Fruit fly (Drosophila melanogaster) whole organism, embryonic: Measurements from ENCODE around the gene CG15406.

Experiments used
- Awh ChIP-seq: fragments of 200-800 bp; sonication (Bioruptor generic); IDR thresholded peaks from 2 replicates; pipeline ENCODE4, ENCODE4 v1.3.6; 2022; ENCODE audit warnings: missing biosample characterization, missing genetic modification characterization
- Blimp-1 ChIP-seq: fragments of 200-800 bp; sonication (Bioruptor generic); optimal IDR thresholded peaks from 3 replicates; lab custom pipeline; 2018; ENCODE audit warnings: missing biosample characterization, missing genetic modification characterization, mild to moderate bottlenecking, moderate library complexity, missing genetic modification reagents
- CG11456 ChIP-seq: fragments of 200-800 bp; sonication (Bioruptor generic); IDR thresholded peaks from 3 replicates; pipeline ENCODE4 v1.3.6; 2022; ENCODE audit warnings: missing biosample characterization, missing genetic modification characterization
- CG12071 ChIP-seq: fragments of 200-800 bp; sonication (Bioruptor generic); optimal IDR thresholded peaks from 3 replicates; lab custom pipeline; 2018; ENCODE audit warnings: missing biosample characterization, mild to moderate bottlenecking, missing genetic modification characterization
- CG12299 ChIP-seq: fragments of 200-800 bp; sonication (Bioruptor generic); optimal IDR thresholded peaks from 2 replicates; lab custom pipeline; 2018; ENCODE audit warnings: missing biosample characterization, mild to moderate bottlenecking, missing genetic modification characterization
- CG14710 ChIP-seq: fragments of 200-800 bp; sonication (Bioruptor generic); optimal IDR thresholded peaks from 3 replicates; lab custom pipeline; 2019; ENCODE audit warnings: missing biosample characterization, mild to moderate bottlenecking, missing genetic modification characterization, moderate library complexity
- CG15696 ChIP-seq: fragments of 200-800 bp; sonication (Bioruptor generic); optimal IDR thresholded peaks from 2 replicates; lab custom pipeline; 2019; ENCODE audit warnings: missing biosample characterization, mild to moderate bottlenecking, missing genetic modification characterization, moderate library complexity
- CG1603 ChIP-seq: fragments of 200-800 bp; sonication (Bioruptor generic); optimal IDR thresholded peaks from 2 replicates; lab custom pipeline; 2019; ENCODE audit warnings: missing biosample characterization, mild to moderate bottlenecking, missing genetic modification characterization, moderate library complexity
- CG17328 ChIP-seq: fragments of 200-800 bp; sonication (Bioruptor generic); IDR thresholded peaks from 2 replicates; pipeline ENCODE4 v1.3.6; 2022; ENCODE audit warnings: missing biosample characterization, missing genetic modification characterization
- CG17385 ChIP-seq: fragments of 200-800 bp; sonication (Bioruptor generic); optimal IDR thresholded peaks from 3 replicates; lab custom pipeline; 2018; ENCODE audit warnings: missing biosample characterization, mild to moderate bottlenecking, missing genetic modification characterization
- CG18619 ChIP-seq: fragments of 200-800 bp; sonication (Bioruptor generic); optimal IDR thresholded peaks from 3 replicates; lab custom pipeline; 2017; ENCODE audit warnings: missing biosample characterization, mild to moderate bottlenecking, missing genetic modification characterization
- CG2875 ChIP-seq: fragments of 200-800 bp; sonication (Bioruptor generic); optimal IDR thresholded peaks from 2 replicates; lab custom pipeline; 2017; ENCODE audit warnings: missing biosample characterization, mild to moderate bottlenecking, missing genetic modification characterization, missing genetic modification reagents
- CG34422 ChIP-seq: fragments of 200-800 bp; sonication (Bioruptor generic); IDR thresholded peaks from 3 replicates; pipeline ENCODE4 v1.3.6; 2022; ENCODE audit warnings: missing biosample characterization, missing genetic modification characterization
- CG4730 ChIP-seq: fragments of 200-800 bp; sonication (Bioruptor generic); IDR thresholded peaks from 2 replicates; pipeline ENCODE4 v1.3.6; 2022; ENCODE audit warnings: missing biosample characterization, missing genetic modification characterization
- CG4820 ChIP-seq: fragments of 200-800 bp; sonication (Bioruptor generic); optimal IDR thresholded peaks from 3 replicates; lab custom pipeline; 2016; ENCODE audit warnings: missing biosample characterization, missing genetic modification characterization
- CG5180 ChIP-seq: fragments of 200-800 bp; sonication (Bioruptor generic); optimal IDR thresholded peaks from 3 replicates; lab custom pipeline; 2017; ENCODE audit warnings: missing biosample characterization, missing genetic modification characterization, mild to moderate bottlenecking, moderate library complexity, missing genetic modification reagents
- CG6654 ChIP-seq: fragments of 200-800 bp; sonication (Bioruptor generic); optimal IDR thresholded peaks from 2 replicates; lab custom pipeline; 2017; ENCODE audit warnings: missing biosample characterization, mild to moderate bottlenecking, missing genetic modification characterization
- CG7556 ChIP-seq: fragments of 200-800 bp; sonication (Bioruptor generic); optimal IDR thresholded peaks from 2 replicates; lab custom pipeline; 2017; ENCODE audit warnings: missing biosample characterization, mild to moderate bottlenecking, missing genetic modification characterization
- CG9215 ChIP-seq: fragments of 200-800 bp; sonication (Bioruptor generic); IDR thresholded peaks from 2 replicates; pipeline ENCODE4 v1.3.6; 2022; ENCODE audit warnings: missing biosample characterization, missing genetic modification characterization
- CoRest ChIP-seq: fragments of 200-800 bp; sonication (Bioruptor generic); optimal IDR thresholded peaks from 3 replicates; lab custom pipeline; 2018; ENCODE audit warnings: missing biosample characterization, mild to moderate bottlenecking, missing genetic modification characterization, moderate library complexity
- Dbx ChIP-seq: fragments of 200-800 bp; sonication (Bioruptor generic); IDR thresholded peaks from 3 replicates; pipeline ENCODE4 v1.3.6; 2022; ENCODE audit warnings: missing biosample characterization, missing genetic modification characterization
- Deaf1 ChIP-seq: fragments of 200-800 bp; optimal IDR thresholded peaks from 3 replicates; lab custom pipeline; 2019; ENCODE audit warnings: missing biosample characterization, mild to moderate bottlenecking, missing genetic modification characterization, moderate library complexity
- Dek ChIP-seq: fragments of 200-800 bp; sonication (Bioruptor generic); optimal IDR thresholded peaks from 3 replicates; lab custom pipeline; 2019; ENCODE audit warnings: missing biosample characterization, mild to moderate bottlenecking, missing genetic modification characterization, moderate library complexity
- Drgx ChIP-seq: fragments of 200-800 bp; sonication (Bioruptor generic); IDR thresholded peaks from 2 replicates; pipeline ENCODE4 v1.3.6; 2022; ENCODE audit warnings: missing biosample characterization, missing genetic modification characterization
- HLH54F ChIP-seq: fragments of 200-800 bp; sonication (Bioruptor generic); optimal IDR thresholded peaks from 3 replicates; lab custom pipeline; 2016; ENCODE audit warnings: missing biosample characterization, missing genetic modification characterization
- Rx ChIP-seq: fragments of 200-800 bp; sonication (Bioruptor generic); IDR thresholded peaks from 2 replicates; pipeline ENCODE4 v1.3.6; 2022; ENCODE audit warnings: missing biosample characterization, missing genetic modification characterization
- Side ChIP-seq: fragments of 200-800 bp; sonication (Bioruptor generic); optimal IDR thresholded peaks from 2 replicates; lab custom pipeline; 2016; ENCODE audit warnings: missing biosample characterization, missing genetic modification characterization
- Tbp ChIP-seq: fragments of >200 bp; optimal IDR thresholded peaks from 2 replicates; lab custom pipeline; 2018; ENCODE audit warnings: missing biosample characterization, missing genetic modification characterization
- al ChIP-seq: fragments of 200-800 bp; sonication (Bioruptor generic); IDR thresholded peaks from 2 replicates; pipeline ENCODE4 v1.3.6; 2022; ENCODE audit warnings: missing biosample characterization, missing genetic modification characterization
- amos ChIP-seq: fragments of 200-800 bp; sonication (Bioruptor generic); IDR thresholded peaks from 2 replicates; pipeline ENCODE4 v1.3.6; 2022; ENCODE audit warnings: missing biosample characterization, missing genetic modification characterization; ENCODE audit not compliant: partially characterized antibody
- ap ChIP-seq: fragments of 200-800 bp; sonication (Bioruptor generic); IDR thresholded peaks from 2 replicates; pipeline ENCODE4 v1.3.6; 2022; ENCODE audit warnings: missing biosample characterization, missing genetic modification characterization
- ato ChIP-seq: fragments of 200-800 bp; sonication (Bioruptor generic); IDR thresholded peaks from 2 replicates; pipeline ENCODE4 v1.3.6; 2022; ENCODE audit warnings: missing biosample characterization, missing genetic modification characterization; ENCODE audit not compliant: partially characterized antibody
- bbx ChIP-seq: fragments of 200-800 bp; sonication (Bioruptor generic); IDR thresholded peaks from 2 replicates; pipeline ENCODE4 v1.3.6; 2022; ENCODE audit warnings: missing biosample characterization, missing genetic modification characterization; ENCODE audit not compliant: partially characterized antibody
- cas ChIP-seq: fragments of 200-800 bp; sonication (Bioruptor generic); IDR thresholded peaks from 2 replicates; pipeline ENCODE4 v1.3.6; 2022; ENCODE audit warnings: missing biosample characterization, missing genetic modification characterization
- cato ChIP-seq: fragments of 200-800 bp; sonication (Bioruptor generic); optimal IDR thresholded peaks from 2 replicates; lab custom pipeline; 2016; ENCODE audit warnings: missing biosample characterization, missing genetic modification characterization, borderline replicate concordance
- cg ChIP-seq: fragments of 200-800 bp; sonication (Bioruptor generic); optimal IDR thresholded peaks from 3 replicates; lab custom pipeline; 2019; ENCODE audit warnings: missing biosample characterization, mild to moderate bottlenecking, missing genetic modification characterization, moderate library complexity
- chn ChIP-seq: fragments of 200-800 bp; sonication (Bioruptor generic); optimal IDR thresholded peaks from 2 replicates; lab custom pipeline; 2016; ENCODE audit warnings: missing biosample characterization, missing genetic modification characterization
- dysf ChIP-seq: fragments of 200-800 bp; sonication (Bioruptor generic); IDR thresholded peaks from 3 replicates; pipeline ENCODE4 v1.3.6; 2022; ENCODE audit warnings: missing biosample characterization, missing genetic modification characterization
- eve ChIP-seq, 2 experiments: fragments of >200 bp; optimal IDR thresholded peaks; 2 replicates each; lab custom pipeline; 2017; ENCODE audit warnings: missing biosample characterization in 2 of 2, missing genetic modification characterization in 2 of 2
- fd96Cb ChIP-seq: fragments of 200-800 bp; sonication (Bioruptor generic); optimal IDR thresholded peaks from 2 replicates; lab custom pipeline; 2018; ENCODE audit warnings: missing biosample characterization, mild to moderate bottlenecking, missing genetic modification characterization, moderate library complexity
- fu2 ChIP-seq: fragments of 200-800 bp; sonication (Bioruptor generic); optimal IDR thresholded peaks from 2 replicates; lab custom pipeline; 2016; ENCODE audit warnings: missing biosample characterization, missing genetic modification characterization
- gce ChIP-seq: fragments of 200-800 bp; sonication (Bioruptor generic); IDR thresholded peaks from 3 replicates; pipeline ENCODE4 v1.3.6; 2022; ENCODE audit warnings: missing biosample characterization, missing genetic modification characterization
- lmd ChIP-seq: fragments of 200-800 bp; sonication (Bioruptor generic); IDR thresholded peaks from 2 replicates; pipeline ENCODE4 v1.3.6; 2022; ENCODE audit warnings: missing biosample characterization, missing genetic modification characterization
- nau ChIP-seq: fragments of 200-800 bp; sonication (Bioruptor generic); optimal IDR thresholded peaks from 3 replicates; lab custom pipeline; 2017; ENCODE audit warnings: missing biosample characterization, mild to moderate bottlenecking, missing genetic modification characterization, missing genetic modification reagents
- phol ChIP-seq: fragments of 200-800 bp; sonication (Bioruptor generic); optimal IDR thresholded peaks from 3 replicates; lab custom pipeline; 2018; ENCODE audit warnings: missing biosample characterization, mild to moderate bottlenecking, missing genetic modification characterization, moderate library complexity
- pros ChIP-seq: fragments of 200-800 bp; sonication (Bioruptor generic); optimal IDR thresholded peaks from 3 replicates; lab custom pipeline; 2019; ENCODE audit warnings: missing biosample characterization, mild to moderate bottlenecking, missing genetic modification characterization, moderate library complexity
- salm ChIP-seq: fragments of 200-800 bp; sonication (Bioruptor generic); optimal IDR thresholded peaks from 2 replicates; lab custom pipeline; 2018; ENCODE audit warnings: missing biosample characterization, mild to moderate bottlenecking, missing genetic modification characterization
- sna ChIP-seq: fragments of 200-800 bp; sonication (Bioruptor generic); IDR thresholded peaks from 2 replicates; pipeline ENCODE4 v1.3.6; 2022; ENCODE audit warnings: missing biosample characterization, missing genetic modification characterization; ENCODE audit not compliant: partially characterized antibody
- tna ChIP-seq: fragments of 200-800 bp; sonication (Bioruptor generic); IDR thresholded peaks from 2 replicates; pipeline ENCODE4 v1.3.6; 2022; ENCODE audit warnings: missing biosample characterization, missing genetic modification characterization; ENCODE audit not compliant: partially characterized antibody

CG15406 gene

DNA sequence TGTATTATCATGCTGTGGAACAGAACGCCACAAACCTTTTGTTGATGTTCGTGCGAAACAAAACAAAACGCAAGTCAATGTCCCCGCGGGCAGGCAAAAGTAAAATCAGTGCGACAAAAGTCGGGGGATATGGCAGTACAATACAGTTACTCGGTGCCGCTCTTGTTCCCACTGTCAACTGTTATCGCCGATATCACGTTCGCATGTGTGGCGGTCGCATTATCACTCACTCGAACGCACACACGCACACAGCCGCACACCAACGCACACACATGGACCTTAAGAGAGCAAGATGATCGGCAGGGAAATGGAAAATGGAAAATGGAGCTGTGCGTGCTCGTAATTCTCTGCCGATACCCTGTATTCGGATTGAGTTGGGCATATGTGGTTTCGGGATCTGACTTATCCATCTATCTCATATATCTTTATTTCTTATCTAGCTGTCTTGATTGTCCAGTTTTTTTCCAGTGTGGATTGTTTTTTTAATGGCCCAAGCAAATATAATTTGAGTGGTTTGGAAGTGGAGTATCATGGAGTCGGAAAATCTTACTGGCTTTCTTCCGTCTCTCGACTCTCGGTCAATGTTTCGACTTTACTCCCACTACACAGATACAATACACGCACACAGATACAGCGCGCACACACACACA is 29.7 kb downstream of the CG15406 start (continued):
- peak; percentile 90 for TF ChIP-seq Blimp-1 (GFP tag; lab: Kevin White, UChicago)
- peak; percentile 94 for TF ChIP-seq fd96Cb
- TF ChIP-seq Drgx, result peak; percentile 87
- TF ChIP-seq CG4730, result peak; percentile 66; the same call in 1 of the 2 replicates
- peak; percentile 38 for TF ChIP-seq fu2 (GFP tag; lab: Kevin White, UChicago)
- peak; percentile 66 for TF ChIP-seq CG17385 (GFP tag; lab: Kevin White, UChicago)
- no peak for TF ChIP-seq Tbp (GFP tag; lab: Kevin White, UChicago)
- peak; percentile 81 for TF ChIP-seq cato
- TF ChIP-seq HLH54F (GFP tag; lab: Kevin White, UChicago), result peak; percentile 9
- TF ChIP-seq CG6654 (GFP tag; lab: Kevin White, UChicago), result peak; percentile 73
- peak; percentile 88 for TF ChIP-seq CG14710 (tag; lab: Kevin White, UChicago)
- TF ChIP-seq Side (GFP tag; lab: Kevin White, UChicago), result peak; percentile 81
- peak; percentile 82; the same call in 2 of the 3 replicates for TF ChIP-seq CG34422 (GFP tag; lab: Robert Waterston, UW)
- no peak for TF ChIP-seq nau (GFP tag; lab: Kevin White, UChicago)
- peak; percentile 85 for TF ChIP-seq CG2875 (GFP tag; lab: Kevin White, UChicago)
- TF ChIP-seq cas (GFP tag; lab: Robert Waterston, UW), result no peak
- TF ChIP-seq Deaf1 (tag; lab: Kevin White, UChicago), result no peak
- peak; percentile 79 for TF ChIP-seq Rx (GFP tag; lab: Robert Waterston, UW)
- TF ChIP-seq CG17328 (GFP tag; lab: Robert Waterston, UW), result peak; percentile 91
- peak; percentile 72 for TF ChIP-seq dysf (GFP tag; lab: Robert Waterston, UW)
- peak; percentile 43; the same call in 1 of the 3 replicates for TF ChIP-seq CG11456 (GFP tag; lab: Robert Waterston, UW)
- TF ChIP-seq ato (GFP tag; lab: Robert Waterston, UW), result no peak
- no peak for TF ChIP-seq tna
- no peak for TF ChIP-seq pros (GFP tag; lab: Kevin White, UChicago)
- TF ChIP-seq CG7556, result peak; percentile 64
- no peak for TF ChIP-seq CG12299 (tag; lab: Kevin White, UChicago)
- TF ChIP-seq eve (GFP tag; optimal IDR thresholded peaks at IDR 0.05; lab: Kevin White, UChicago), result peak in 1 of 2 experiments; percentile 90
- TF ChIP-seq CG5180 (GFP tag; lab: Kevin White, UChicago), result peak; percentile 14
- no peak for TF ChIP-seq Dbx
- TF ChIP-seq CG4820 (GFP tag; lab: Kevin White, UChicago), result peak; percentile 85
- no peak for TF ChIP-seq salm (tag; lab: Kevin White, UChicago)
- peak; percentile 90 for TF ChIP-seq chn (GFP tag; lab: Kevin White, UChicago)
- peak; percentile 68; the same call in 1 of the 3 replicates for TF ChIP-seq gce (GFP tag; lab: Robert Waterston, UW)
- peak; percentile 54 for TF ChIP-seq ap (GFP tag; lab: Robert Waterston, UW)
- TF ChIP-seq phol (tag; lab: Kevin White, UChicago), result peak; percentile 89
- TF ChIP-seq amos (GFP tag; lab: Robert Waterston, UW), result no peak
- TF ChIP-seq CG18619, result peak; percentile 22
- peak; percentile 73 for TF ChIP-seq CoRest (tag; lab: Kevin White, UChicago)
- 0 out of 2 replicates have a peak, but pooled peaks have one; percentile 18 for TF ChIP-seq CG9215 (GFP tag; lab: Robert Waterston, UW)
- TF ChIP-seq cg, result peak; percentile 75
- TF ChIP-seq CG12071 (GFP tag; lab: Kevin White, UChicago), result peak; percentile 38
- TF ChIP-seq al (GFP tag; lab: Robert Waterston, UW), result no peak
- peak; percentile 33 for TF ChIP-seq CG15696 (tag; lab: Kevin White, UChicago)
- TF ChIP-seq sna (GFP tag; lab: Robert Waterston, UW), result no peak
- TF ChIP-seq Awh (GFP tag; lab: Robert Waterston, UW), result peak; percentile 86
- no peak for TF ChIP-seq Dek (tag; lab: Kevin White, UChicago)
- TF ChIP-seq CG1603 (tag; lab: Kevin White, UChicago), result peak; percentile 93
- TF ChIP-seq lmd (GFP tag; lab: Robert Waterston, UW), result peak; percentile 81
- no peak for TF ChIP-seq bbx (GFP tag; lab: Robert Waterston, UW)
